Worm (Caenorhabditis elegans): ENCODE results near the gene ivns-1.

- TF ChIP-seq fkh-10 (GFP tag; optimal IDR thresholded peaks at IDR 0.05) (no peak), hlh-30 (tag; optimal IDR thresholded peaks at IDR 0.05; ENCODE audit: insufficient read depth) (no peak), ceh-19 (GFP tag; optimal IDR thresholded peaks at IDR 0.05) (no peak), ceh-14 (tag; optimal IDR thresholded peaks at IDR 0.05) (no peak), pqm-1 (tag; optimal IDR thresholded peaks at IDR 0.05) (no peak), T23F11.4 (GFP tag; optimal IDR thresholded peaks at IDR 0.05) (no peak), ama-1 (optimal IDR thresholded peaks at IDR 0.05) (no peak), lin-11 (tag; optimal IDR thresholded peaks at IDR 0.05) (no peak), unc-86 (tag; optimal IDR thresholded peaks at IDR 0.05) (no peak)
These were observed 22.4 kb upstream of the ivns-1 start for ce11 chrX:12656420-12657033.
